Worm (Caenorhabditis elegans) whole organism, L4/young adult: ENCODE results near the gene ckc-1.

Experiments
- W03F9.2 ChIP-seq: fragments of 150-350 bp; optimal IDR thresholded peaks from 2 replicates; lab custom pipeline; 2014; ENCODE audit warnings: missing biosample characterization, missing genetic modification characterization
- him-1 ChIP-seq: sonication (generic microtip); optimal IDR thresholded peaks from 2 replicates; lab custom pipeline; 2016; ENCODE audit warnings: missing genotype, missing genetic modification reagents, missing genetic modification characterization, missing compliant biosample characterization

DNA sequence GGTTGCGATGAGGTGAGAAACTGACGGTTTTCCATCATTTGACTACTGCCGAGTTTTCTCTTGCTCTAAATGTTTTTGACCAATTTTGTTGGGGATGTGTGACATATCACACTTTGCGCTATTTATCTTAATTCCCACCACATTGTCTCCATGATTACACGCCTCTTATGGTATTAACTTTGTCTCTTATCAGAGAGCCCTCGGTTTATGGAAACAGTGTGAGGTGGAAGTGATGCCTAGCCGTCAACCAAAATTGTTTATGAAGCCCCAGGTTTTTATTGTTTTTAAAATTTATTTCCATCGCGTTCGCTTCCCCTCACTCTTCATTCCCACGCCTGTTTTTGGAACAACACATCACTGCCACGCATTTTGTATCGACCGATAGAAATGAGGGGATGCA is 25.2 kb upstream of the ckc-1 start:
- no peak for TF ChIP-seq him-1
- TF ChIP-seq W03F9.2: no peak
